Worm (Caenorhabditis elegans) whole organism, young adult: ENCODE data around the gene frg-1.
A peak's percentile ranks its signal among the peaks of the same experiment; 100 is the strongest.

ENCODE experiments used
- F33H1.4 ChIP-seq: fragments of 200-800 bp; sonication (Bioruptor generic); IDR thresholded peaks from 2 replicates; pipeline ENCODE4 v1.3.6; 2022; ENCODE audit warnings: missing genetic modification reagents, missing genetic modification characterization, missing compliant biosample characterization
- F37B4.10 ChIP-seq: fragments of 200-800 bp; sonication (Bioruptor generic); IDR thresholded peaks from 2 replicates; pipeline ENCODE4 v1.3.6; 2022; ENCODE audit warnings: missing genetic modification characterization, missing compliant biosample characterization
- F49E8.2 ChIP-seq: sonication (generic microtip); optimal IDR thresholded peaks from 3 replicates; lab custom pipeline; 2017; ENCODE audit warnings: missing genetic modification characterization, mild to moderate bottlenecking, missing compliant biosample characterization, antibody characterized with exemption, moderate library complexity; ENCODE audit not compliant: insufficient read depth
- F55B11.4 ChIP-seq: sonication (generic microtip); optimal IDR thresholded peaks from 2 replicates; lab custom pipeline; 2016; ENCODE audit warnings: missing compliant biosample characterization, missing genetic modification characterization, borderline replicate concordance; ENCODE audit not compliant: insufficient read depth
- F57A8.1 ChIP-seq: fragments of 200-800 bp; sonication (Bioruptor generic); optimal IDR thresholded peaks from 2 replicates; lab custom pipeline; 2018; ENCODE audit warnings: mild to moderate bottlenecking, missing genetic modification characterization, moderate library complexity, missing compliant biosample characterization
- T07F8.4 ChIP-seq: sonication (generic microtip); optimal IDR thresholded peaks from 2 replicates; lab custom pipeline; 2016; ENCODE audit warnings: mild to moderate bottlenecking, missing genetic modification characterization, moderate library complexity, missing compliant biosample characterization
- Y53G8AR.9 ChIP-seq: fragments of 200-800 bp; sonication (Bioruptor generic); conservative IDR thresholded peaks from 2 replicates; pipeline ENCODE4 v1.3.6; 2022; ENCODE audit warnings: missing genetic modification reagents, missing genetic modification characterization, missing compliant biosample characterization
- Y56A3A.18 ChIP-seq: fragments of 200-800 bp; sonication (Bioruptor generic); IDR thresholded peaks from 2 replicates; pipeline ENCODE4 v1.3.6; 2022; ENCODE audit warnings: missing genetic modification reagents, missing genetic modification characterization, missing compliant biosample characterization
- ZK185.1 ChIP-seq: sonication (generic microtip); optimal IDR thresholded peaks from 2 replicates; lab custom pipeline; 2016; ENCODE audit warnings: mild to moderate bottlenecking, missing genetic modification characterization, missing compliant biosample characterization; ENCODE audit not compliant: poor library complexity, severe bottlenecking
- athp-1 ChIP-seq: sonication (generic microtip); optimal IDR thresholded peaks from 2 replicates; lab custom pipeline; 2017; ENCODE audit warnings: mild to moderate bottlenecking, missing genetic modification characterization, missing compliant biosample characterization
- attf-5 ChIP-seq: fragments of 200-800 bp; sonication (Bioruptor generic); optimal IDR thresholded peaks from 2 replicates; lab custom pipeline; 2018; ENCODE audit warnings: mild to moderate bottlenecking, missing genetic modification characterization, missing compliant biosample characterization
- attf-6 ChIP-seq: fragments of 200-800 bp; sonication (Bioruptor generic); IDR thresholded peaks from 2 replicates; pipeline ENCODE4 v1.3.6; 2022; ENCODE audit warnings: missing genetic modification reagents, missing genetic modification characterization, missing compliant biosample characterization
- cebp-1 ChIP-seq, 2 experiments: fragments of 200-800 bp in 1 of 2; sonication (Bioruptor generic) in 1 of 2; sonication (generic microtip) in 1 of 2; IDR thresholded peaks in 1 of 2; optimal IDR thresholded peaks in 1 of 2; 2 replicates each; pipeline versions ENCODE4 v1.3.6 to Lab custom; 2017 to 2022; ENCODE audit warnings: missing compliant biosample characterization in 2 of 2, missing genetic modification characterization in 2 of 2, mild to moderate bottlenecking in 1 of 2, missing genetic modification reagents in 1 of 2, moderate library complexity in 1 of 2
- ceh-27 ChIP-seq: fragments of 200-800 bp; sonication (Bioruptor generic); optimal IDR thresholded peaks from 2 replicates; lab custom pipeline; 2018; ENCODE audit warnings: mild to moderate bottlenecking, missing genetic modification characterization, moderate library complexity, missing compliant biosample characterization
- ceh-79 ChIP-seq: sonication (generic microtip); optimal IDR thresholded peaks from 2 replicates; lab custom pipeline; 2017; ENCODE audit warnings: mild to moderate bottlenecking, missing genetic modification characterization, missing compliant biosample characterization
- ceh-91 ChIP-seq: fragments of 200-800 bp; sonication (Bioruptor generic); IDR thresholded peaks from 2 replicates; pipeline ENCODE4 v1.3.6; 2022; ENCODE audit warnings: missing genetic modification reagents, missing genetic modification characterization, missing compliant biosample characterization
- dox-1 ChIP-seq: fragments of 200-800 bp; sonication (Bioruptor generic); IDR thresholded peaks from 2 replicates; pipeline ENCODE4 v1.3.6; 2022; ENCODE audit warnings: missing genetic modification reagents, missing genetic modification characterization, missing compliant biosample characterization
- dpl-1 ChIP-seq: fragments of 150-350 bp; optimal IDR thresholded peaks from 2 replicates; lab custom pipeline; 2014; ENCODE audit warnings: missing biosample characterization, missing genetic modification reagents, missing genetic modification characterization
- efl-1 ChIP-seq: fragments of 150-350 bp; optimal IDR thresholded peaks from 2 replicates; lab custom pipeline; 2014; ENCODE audit warnings: missing biosample characterization, missing genetic modification reagents, missing genetic modification characterization
- egl-18 ChIP-seq: fragments of 200-800 bp; sonication (Bioruptor generic); IDR thresholded peaks from 2 replicates; pipeline ENCODE4 v1.3.6; 2022; ENCODE audit warnings: missing genetic modification reagents, missing genetic modification characterization, missing compliant biosample characterization
- egl-44 ChIP-seq: fragments of 200-800 bp; sonication (Bioruptor generic); IDR thresholded peaks from 2 replicates; pipeline ENCODE4 v1.3.6; 2022; ENCODE audit warnings: missing genetic modification reagents, missing genetic modification characterization, missing compliant biosample characterization
- hmg-1.2 ChIP-seq: fragments of 200-800 bp; sonication (Bioruptor generic); IDR thresholded peaks from 2 replicates; pipeline ENCODE4 v1.3.6; 2022; ENCODE audit warnings: missing genetic modification reagents, missing genetic modification characterization, missing compliant biosample characterization
- hrde-1 ChIP-seq: sonication (generic microtip); optimal IDR thresholded peaks from 2 replicates; lab custom pipeline; 2016; ENCODE audit warnings: missing genetic modification characterization, mild to moderate bottlenecking, missing compliant biosample characterization, moderate library complexity, missing genotype, missing genetic modification reagents, borderline replicate concordance
- hsf-1 ChIP-seq: fragments of 200-800 bp; sonication (Bioruptor generic); IDR thresholded peaks from 2 replicates; pipeline ENCODE4 v1.3.6; 2022; ENCODE audit warnings: missing genetic modification reagents, missing genetic modification characterization, missing compliant biosample characterization
- let-526 ChIP-seq: fragments of 200-800 bp; sonication (Bioruptor generic); IDR thresholded peaks from 2 replicates; pipeline ENCODE4 v1.3.6; 2022; ENCODE audit warnings: missing genetic modification reagents, missing genetic modification characterization, missing compliant biosample characterization
- lir-1 ChIP-seq: fragments of 200-800 bp; sonication (Bioruptor generic); conservative IDR thresholded peaks from 2 replicates; pipeline ENCODE4 v1.3.6; 2022; ENCODE audit warnings: missing genetic modification reagents, missing genetic modification characterization, missing compliant biosample characterization
- lsl-1 ChIP-seq: fragments of 200-800 bp; sonication (Bioruptor generic); optimal IDR thresholded peaks from 2 replicates; lab custom pipeline; 2018; ENCODE audit warnings: mild to moderate bottlenecking, missing genetic modification characterization, moderate library complexity, missing compliant biosample characterization
- madf-10 ChIP-seq: sonication (generic microtip); optimal IDR thresholded peaks from 2 replicates; lab custom pipeline; 2016; ENCODE audit warnings: mild to moderate bottlenecking, missing genetic modification characterization, missing compliant biosample characterization
- madf-6 ChIP-seq: fragments of 200-800 bp; sonication (Bioruptor generic); IDR thresholded peaks from 2 replicates; pipeline ENCODE4 v1.3.6; 2022; ENCODE audit warnings: missing genetic modification reagents, missing genetic modification characterization, missing compliant biosample characterization
- nhr-120 ChIP-seq: fragments of 200-800 bp; sonication (Bioruptor generic); IDR thresholded peaks from 2 replicates; pipeline ENCODE4 v1.3.6; 2022; ENCODE audit warnings: missing genetic modification characterization, missing compliant biosample characterization
- nhr-27 ChIP-seq: fragments of 200-800 bp; sonication (Bioruptor generic); optimal IDR thresholded peaks from 2 replicates; lab custom pipeline; 2018; ENCODE audit warnings: mild to moderate bottlenecking, missing genetic modification characterization, moderate library complexity, missing compliant biosample characterization
- rcor-1 ChIP-seq: fragments of 200-800 bp; sonication (Bioruptor generic); IDR thresholded peaks from 2 replicates; pipeline ENCODE4 v1.3.6; 2022; ENCODE audit warnings: missing genetic modification reagents, missing genetic modification characterization, missing compliant biosample characterization
- sdz-38 ChIP-seq: sonication (generic microtip); optimal IDR thresholded peaks from 2 replicates; lab custom pipeline; 2016; ENCODE audit warnings: missing genotype, missing genetic modification characterization, missing compliant biosample characterization
- sea-2 ChIP-seq: fragments of 200-800 bp; sonication (Bioruptor generic); IDR thresholded peaks from 2 replicates; pipeline ENCODE4 v1.3.6; 2022; ENCODE audit warnings: missing genetic modification characterization, missing compliant biosample characterization
- snpc-1.1 ChIP-seq: sonication (generic microtip); optimal IDR thresholded peaks from 2 replicates; lab custom pipeline; 2017; ENCODE audit warnings: missing genetic modification characterization, mild to moderate bottlenecking, missing compliant biosample characterization, antibody characterized with exemption, moderate library complexity, missing genotype, missing genetic modification reagents; ENCODE audit not compliant: insufficient read depth
- snpc-4 ChIP-seq, 5 experiments: fragments of 150-350 bp in 1 of 5; sonication (generic microtip) in 4 of 5; optimal IDR thresholded peaks; 2 replicates each; lab custom pipeline; 2014 to 2018; ENCODE audit warnings: missing genetic modification characterization in 5 of 5, missing biosample characterization in 3 of 5, antibody characterized with exemption in 2 of 5, mild to moderate bottlenecking in 2 of 5, missing compliant biosample characterization in 2 of 5, missing genotype in 2 of 5, moderate library complexity in 2 of 5, missing genetic modification reagents in 1 of 5
- sptf-2 ChIP-seq: fragments of 200-800 bp; sonication (Bioruptor generic); optimal IDR thresholded peaks from 2 replicates; lab custom pipeline; 2018; ENCODE audit warnings: mild to moderate bottlenecking, missing genetic modification characterization, missing compliant biosample characterization
- tbx-9 ChIP-seq: sonication (generic microtip); optimal IDR thresholded peaks from 2 replicates; lab custom pipeline; 2016; ENCODE audit warnings: borderline replicate concordance, missing genetic modification characterization, inconsistent platforms, missing compliant biosample characterization
- unc-62 ChIP-seq: fragments of 150-350 bp; optimal IDR thresholded peaks from 2 replicates; lab custom pipeline; 2014; ENCODE audit warnings: missing biosample characterization, missing genetic modification reagents, missing genetic modification characterization
- zfh-2 ChIP-seq: fragments of 200-800 bp; sonication (Bioruptor generic); conservative IDR thresholded peaks from 2 replicates; pipeline ENCODE4 v1.3.6; 2022; ENCODE audit warnings: missing genetic modification reagents, missing genetic modification characterization, missing compliant biosample characterization
- ztf-22 ChIP-seq: fragments of 200-800 bp; sonication (Bioruptor generic); optimal IDR thresholded peaks from 2 replicates; lab custom pipeline; 2018; ENCODE audit warnings: mild to moderate bottlenecking, missing genetic modification characterization, moderate library complexity, missing compliant biosample characterization
- ztf-25 ChIP-seq: fragments of 200-800 bp; sonication (Bioruptor generic); IDR thresholded peaks from 2 replicates; pipeline ENCODE4 v1.3.6; 2022; ENCODE audit warnings: missing genetic modification reagents, missing genetic modification characterization, missing compliant biosample characterization
- ztf-3 ChIP-seq: fragments of 200-800 bp; sonication (Bioruptor generic); optimal IDR thresholded peaks from 2 replicates; lab custom pipeline; 2018; ENCODE audit warnings: mild to moderate bottlenecking, missing genetic modification characterization, missing compliant biosample characterization

frg-1 gene

DNA sequence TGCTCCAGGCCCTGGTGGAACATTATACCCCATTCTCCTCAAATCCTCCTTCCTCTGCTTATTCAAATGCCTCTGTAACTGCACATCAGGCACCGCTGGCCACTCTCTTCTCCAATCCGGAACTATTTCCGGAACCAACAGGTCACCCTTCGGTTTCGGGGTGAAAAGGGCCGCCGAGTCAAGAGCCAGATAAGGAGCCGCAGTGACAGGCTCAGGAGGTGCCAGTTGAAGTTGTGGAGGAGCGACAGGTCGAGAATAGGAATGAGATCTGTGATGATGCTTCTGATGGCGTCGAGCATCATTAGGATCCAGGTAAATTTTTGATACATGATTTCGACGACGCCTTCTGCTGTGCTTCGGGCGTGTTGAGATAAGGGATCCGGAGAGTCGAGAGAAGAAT lies 19.3 kb downstream of the frg-1 start:
- no peak for TF ChIP-seq ztf-22 (GFP tag; lab: Kevin White, UChicago)
- TF ChIP-seq Y53G8AR.9: no peak
- no peak for TF ChIP-seq nhr-27
- TF ChIP-seq F37B4.10 (GFP tag; lab: Robert Waterston, UW): 0 out of 2 replicates have a peak, but pooled peaks have one; percentile 62
- TF ChIP-seq snpc-1.1: no peak
- TF ChIP-seq zfh-2 (GFP tag; lab: Robert Waterston, UW): peak; percentile 59
- no peak for TF ChIP-seq ztf-3
- no peak for TF ChIP-seq ceh-91 (GFP tag; lab: Robert Waterston, UW)
- TF ChIP-seq, all 124 proteins: peak for 2

DNA sequence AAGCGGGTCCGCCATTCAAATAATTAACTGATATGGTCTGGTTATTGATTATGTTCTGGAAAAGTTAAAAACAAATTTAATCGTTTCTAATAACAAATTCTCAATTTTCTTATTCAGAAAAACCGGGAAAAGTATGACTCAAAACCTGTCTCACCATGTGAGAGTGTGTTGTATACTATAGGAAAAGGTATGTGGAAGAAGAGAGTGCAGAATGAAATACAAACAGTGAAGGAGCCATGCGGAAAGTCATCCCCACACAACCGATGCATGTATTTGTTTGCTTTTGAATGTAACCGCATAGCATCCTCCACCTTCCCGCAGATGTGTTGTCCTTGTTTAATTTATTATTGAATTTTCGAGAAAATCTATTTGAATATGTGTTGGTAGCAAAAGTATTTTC lies 21.5 kb downstream of the frg-1 start, which contains the start of gene ZK1010.8:
TSS of gene ZK1010.8 (minus strand) at position 214 of the 400 bp plus-strand sequence.
- no peak for TF ChIP-seq F55B11.4
- no peak for TF ChIP-seq F37B4.10 (GFP tag; lab: Robert Waterston, UW)
- TF ChIP-seq rcor-1: no peak
- no peak for TF ChIP-seq madf-10 (tag; lab: Kevin White, UChicago)
- no peak for TF ChIP-seq attf-6 (GFP tag; lab: Robert Waterston, UW)
- TF ChIP-seq ztf-25 (GFP tag; lab: Robert Waterston, UW): no peak
- TF ChIP-seq dox-1 (GFP tag; lab: Robert Waterston, UW): no peak
- no peak for TF ChIP-seq egl-18 (GFP tag; lab: Robert Waterston, UW)
- TF ChIP-seq hsf-1: no peak
- TF ChIP-seq T07F8.4 (tag; lab: Kevin White, UChicago): no peak
- no peak for TF ChIP-seq F49E8.2
- TF ChIP-seq lir-1 (GFP tag; lab: Robert Waterston, UW): no peak
- TF ChIP-seq sdz-38 (tag; lab: Kevin White, UChicago): no peak
- TF ChIP-seq ZK185.1 (tag; lab: Kevin White, UChicago): no peak
- no peak for TF ChIP-seq cebp-1 (GFP tag; IDR thresholded peaks at IDR 0.05; lab: Robert Waterston, UW)
- no peak for TF ChIP-seq cebp-1 (tag; optimal IDR thresholded peaks at IDR 0.05; lab: Kevin White, UChicago)
- no peak for TF ChIP-seq tbx-9 (tag; lab: Kevin White, UChicago)
- TF ChIP-seq hrde-1 (tag; lab: Kevin White, UChicago): no peak
- TF ChIP-seq lsl-1 (GFP tag; lab: Kevin White, UChicago): no peak

DNA sequence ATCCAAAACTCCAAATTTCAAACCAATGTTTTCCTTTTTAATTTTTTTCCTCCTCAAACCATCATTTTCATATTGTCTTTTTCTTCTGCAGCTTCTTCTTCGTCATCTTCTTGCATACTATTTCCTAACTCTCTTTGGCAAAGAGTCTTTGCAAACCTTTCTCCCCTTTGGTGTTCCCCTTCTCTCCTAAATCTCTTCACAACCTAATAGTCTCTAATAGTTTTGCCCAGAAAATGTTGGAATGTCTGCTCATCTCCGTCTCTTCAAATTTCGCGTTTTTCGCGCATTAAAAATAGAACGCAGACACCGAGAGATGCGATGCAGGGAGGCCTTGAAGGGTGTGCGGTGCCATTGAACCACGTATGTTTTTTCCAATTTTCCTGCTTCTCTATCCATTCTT lies 23.1 kb downstream of the frg-1 start, which contains the start of gene ZK1010.10:
TSS of gene ZK1010.10 (plus strand) at position 286 of the 400 bp plus-strand sequence.
- no peak for TF ChIP-seq nhr-120 (GFP tag; lab: Robert Waterston, UW)
- TF ChIP-seq sptf-2 (GFP tag; lab: Kevin White, UChicago): no peak
- no peak for TF ChIP-seq hsf-1
- no peak for TF ChIP-seq unc-62 (GFP tag; lab: Kevin White, UChicago)
- no peak for TF ChIP-seq snpc-4 (GFP tag; optimal IDR thresholded peaks at IDR 0.05; lab: Kevin White, UChicago)
- TF ChIP-seq snpc-4 (tag; optimal IDR thresholded peaks at IDR 0.05; lab: Kevin White, UChicago): no peak
- TF ChIP-seq F33H1.4 (GFP tag; lab: Robert Waterston, UW): no peak
- peak; percentile 17 for TF ChIP-seq attf-5 (GFP tag; lab: Kevin White, UChicago)
- peak; percentile 53; the same call in 1 of the 2 replicates for TF ChIP-seq let-526 (GFP tag; lab: Robert Waterston, UW)
- TF ChIP-seq ceh-27 (GFP tag; lab: Kevin White, UChicago): peak; percentile 46
- no peak for TF ChIP-seq madf-6 (GFP tag; lab: Robert Waterston, UW)
- no peak for TF ChIP-seq ceh-79 (tag; lab: Kevin White, UChicago)
- no peak for TF ChIP-seq efl-1 (GFP tag; lab: Kevin White, UChicago)
- no peak for TF ChIP-seq egl-44 (GFP tag; lab: Robert Waterston, UW)
- TF ChIP-seq sdz-38 (tag; lab: Kevin White, UChicago): no peak
- TF ChIP-seq Y56A3A.18 (GFP tag; lab: Robert Waterston, UW): no peak
- no peak for TF ChIP-seq F37B4.10 (GFP tag; lab: Robert Waterston, UW)
- peak; percentile 17; the same call in 1 of the 2 replicates for TF ChIP-seq dox-1 (GFP tag; lab: Robert Waterston, UW)
- no peak for TF ChIP-seq athp-1 (tag; lab: Kevin White, UChicago)
- no peak for TF ChIP-seq F57A8.1 (GFP tag; lab: Kevin White, UChicago)
- TF ChIP-seq ztf-3: no peak
- no peak for TF ChIP-seq sea-2 (GFP tag; lab: Robert Waterston, UW)
- peak; percentile 89 for TF ChIP-seq hmg-1.2 (GFP tag; lab: Robert Waterston, UW)
- TF ChIP-seq dpl-1 (GFP tag; lab: Kevin White, UChicago): no peak
